Worm (Caenorhabditis elegans) whole organism, late embryonic: ENCODE results near the gene pgp-1.
"Not testable (repeated sequence)": the region's sequence is repeated elsewhere in the genome, so short reads cannot be mapped to it uniquely, and the experiment has no call there.

Experiments used
- K09A11.1 ChIP-seq: sonication (generic microtip); optimal IDR thresholded peaks from 2 replicates; lab custom pipeline; 2017; ENCODE audit warnings: antibody characterized with exemption, mild to moderate bottlenecking, missing genetic modification characterization, missing compliant biosample characterization; ENCODE audit not compliant: insufficient read depth
- T23F11.4 ChIP-seq: fragments of 200-800 bp; sonication (Bioruptor generic); optimal IDR thresholded peaks from 2 replicates; lab custom pipeline; 2018; ENCODE audit warnings: mild to moderate bottlenecking, missing genetic modification characterization, missing compliant biosample characterization
- Y22D7AL.16 ChIP-seq: sonication (generic microtip); optimal IDR thresholded peaks from 2 replicates; lab custom pipeline; 2016; ENCODE audit warnings: missing genetic modification characterization, missing compliant biosample characterization
- ahr-1 ChIP-seq: sonication (generic microtip); optimal IDR thresholded peaks from 2 replicates; lab custom pipeline; 2016; ENCODE audit warnings: missing genetic modification characterization, missing compliant biosample characterization
- ama-1 ChIP-seq: fragments of 150-350 bp; optimal IDR thresholded peaks from 2 replicates; lab custom pipeline; 2014
- ceh-14 ChIP-seq: sonication (generic microtip); optimal IDR thresholded peaks from 2 replicates; lab custom pipeline; 2016; ENCODE audit warnings: missing genotype, missing genetic modification characterization, missing compliant biosample characterization
- ceh-18 ChIP-seq: sonication (generic microtip); optimal IDR thresholded peaks from 2 replicates; lab custom pipeline; 2016; ENCODE audit warnings: missing genetic modification characterization, missing compliant biosample characterization
- ceh-2 ChIP-seq: sonication (generic microtip); optimal IDR thresholded peaks from 2 replicates; lab custom pipeline; 2016; ENCODE audit warnings: missing genotype, missing genetic modification characterization, missing compliant biosample characterization
- ceh-22 ChIP-seq: sonication (generic microtip); optimal IDR thresholded peaks from 2 replicates; lab custom pipeline; 2017; ENCODE audit warnings: missing biosample characterization, missing genetic modification characterization
- ceh-30 ChIP-seq: fragments of 150-350 bp; optimal IDR thresholded peaks from 2 replicates; lab custom pipeline; 2014; ENCODE audit warnings: missing biosample characterization, missing genetic modification characterization
- ceh-34 ChIP-seq: sonication (generic microtip); optimal IDR thresholded peaks from 2 replicates; lab custom pipeline; 2016; ENCODE audit warnings: mild to moderate bottlenecking, missing genetic modification characterization, missing compliant biosample characterization
- ceh-45 ChIP-seq: fragments of 200-800 bp; sonication (Bioruptor generic); IDR thresholded peaks from 2 replicates; pipeline ENCODE4 v1.3.6; 2022; ENCODE audit warnings: missing genetic modification reagents, missing genetic modification characterization, missing compliant biosample characterization
- ceh-48 ChIP-seq: sonication (generic microtip); optimal IDR thresholded peaks from 2 replicates; lab custom pipeline; 2016; ENCODE audit warnings: missing genetic modification characterization, inconsistent platforms, missing compliant biosample characterization
- ceh-9 ChIP-seq: sonication (generic microtip); optimal IDR thresholded peaks from 2 replicates; lab custom pipeline; 2016; ENCODE audit warnings: mild to moderate bottlenecking, missing genetic modification characterization, inconsistent platforms, missing compliant biosample characterization
- elt-2 ChIP-seq: sonication (generic microtip); optimal IDR thresholded peaks from 2 replicates; lab custom pipeline; 2016; ENCODE audit warnings: missing genetic modification reagents, missing genetic modification characterization, missing compliant biosample characterization
- eyg-1 ChIP-seq: sonication (generic microtip); optimal IDR thresholded peaks from 2 replicates; lab custom pipeline; 2016; ENCODE audit warnings: missing genotype, missing genetic modification characterization, missing compliant biosample characterization
- fax-1 ChIP-seq: sonication (generic microtip); optimal IDR thresholded peaks from 2 replicates; lab custom pipeline; 2016; ENCODE audit warnings: missing genotype, missing genetic modification characterization, missing compliant biosample characterization
- gmeb-2 ChIP-seq: sonication (generic microtip); optimal IDR thresholded peaks from 2 replicates; lab custom pipeline; 2016; ENCODE audit warnings: missing genetic modification characterization, inconsistent platforms, missing compliant biosample characterization
- hlh-6 ChIP-seq: sonication (generic microtip); optimal IDR thresholded peaks from 2 replicates; lab custom pipeline; 2016; ENCODE audit warnings: missing genotype, missing genetic modification characterization, missing compliant biosample characterization
- hlh-8 ChIP-seq: sonication (generic microtip); optimal IDR thresholded peaks from 2 replicates; lab custom pipeline; 2016; ENCODE audit warnings: missing genotype, missing genetic modification characterization, missing compliant biosample characterization
- lim-6 ChIP-seq: sonication (generic microtip); optimal IDR thresholded peaks from 2 replicates; lab custom pipeline; 2016; ENCODE audit warnings: missing genetic modification characterization, missing compliant biosample characterization
- madf-2 ChIP-seq: sonication (generic microtip); optimal IDR thresholded peaks from 2 replicates; lab custom pipeline; 2017; ENCODE audit warnings: missing genetic modification characterization, missing compliant biosample characterization
- nhr-232 ChIP-seq: sonication (generic microtip); optimal IDR thresholded peaks from 2 replicates; lab custom pipeline; 2016; ENCODE audit warnings: missing genetic modification characterization, missing compliant biosample characterization
- npax-4 ChIP-seq: sonication (generic microtip); optimal IDR thresholded peaks from 2 replicates; lab custom pipeline; 2016; ENCODE audit warnings: missing genetic modification characterization, missing compliant biosample characterization
- odd-2 ChIP-seq: sonication (generic microtip); optimal IDR thresholded peaks from 2 replicates; lab custom pipeline; 2017; ENCODE audit warnings: antibody characterized with exemption, mild to moderate bottlenecking, missing genetic modification characterization, missing compliant biosample characterization
- pax-1 ChIP-seq: fragments of 150-350 bp; optimal IDR thresholded peaks from 2 replicates; lab custom pipeline; 2014; ENCODE audit warnings: missing biosample characterization, missing genetic modification characterization
- pros-1 ChIP-seq: fragments of 150-350 bp; optimal IDR thresholded peaks from 2 replicates; lab custom pipeline; 2014; ENCODE audit warnings: missing biosample characterization, missing genetic modification reagents, missing genetic modification characterization
- rnt-1 ChIP-seq: sonication (generic microtip); optimal IDR thresholded peaks from 2 replicates; lab custom pipeline; 2016; ENCODE audit warnings: missing genetic modification characterization, missing compliant biosample characterization
- sox-2 ChIP-seq: fragments of 200-800 bp; sonication (Bioruptor generic); IDR thresholded peaks from 2 replicates; pipeline ENCODE4 v1.3.6; 2022; ENCODE audit warnings: missing genetic modification reagents, missing genetic modification characterization, missing compliant biosample characterization
- sox-4 ChIP-seq: sonication (generic microtip); optimal IDR thresholded peaks from 2 replicates; lab custom pipeline; 2017; ENCODE audit warnings: mild to moderate bottlenecking, missing genetic modification characterization, inconsistent platforms, missing compliant biosample characterization
- syd-9 ChIP-seq: sonication (generic microtip); optimal IDR thresholded peaks from 2 replicates; lab custom pipeline; 2016; ENCODE audit warnings: mild to moderate bottlenecking, missing genetic modification characterization, moderate library complexity, missing compliant biosample characterization
- ttx-3 ChIP-seq: sonication (generic microtip); optimal IDR thresholded peaks from 2 replicates; lab custom pipeline; 2016; ENCODE audit warnings: missing genetic modification reagents, missing genetic modification characterization, missing compliant biosample characterization
- unc-3 ChIP-seq, 2 experiments: fragments of 200-800 bp in 1 of 2; sonication (Bioruptor generic) in 1 of 2; sonication (generic microtip) in 1 of 2; conservative IDR thresholded peaks in 1 of 2; optimal IDR thresholded peaks in 1 of 2; 2 replicates each; pipeline versions ENCODE4 v1.3.6 to Lab custom; 2016 to 2022; ENCODE audit warnings: missing compliant biosample characterization in 2 of 2, missing genetic modification characterization in 2 of 2, missing genetic modification reagents in 1 of 2
- unc-55 ChIP-seq: sonication (generic microtip); optimal IDR thresholded peaks from 2 replicates; lab custom pipeline; 2017; ENCODE audit warnings: missing biosample characterization, missing genetic modification reagents, missing genetic modification characterization
- zip-5 ChIP-seq: sonication (generic microtip); optimal IDR thresholded peaks from 2 replicates; lab custom pipeline; 2016; ENCODE audit warnings: missing genetic modification characterization, missing compliant biosample characterization

The pgp-1 gene

DNA sequence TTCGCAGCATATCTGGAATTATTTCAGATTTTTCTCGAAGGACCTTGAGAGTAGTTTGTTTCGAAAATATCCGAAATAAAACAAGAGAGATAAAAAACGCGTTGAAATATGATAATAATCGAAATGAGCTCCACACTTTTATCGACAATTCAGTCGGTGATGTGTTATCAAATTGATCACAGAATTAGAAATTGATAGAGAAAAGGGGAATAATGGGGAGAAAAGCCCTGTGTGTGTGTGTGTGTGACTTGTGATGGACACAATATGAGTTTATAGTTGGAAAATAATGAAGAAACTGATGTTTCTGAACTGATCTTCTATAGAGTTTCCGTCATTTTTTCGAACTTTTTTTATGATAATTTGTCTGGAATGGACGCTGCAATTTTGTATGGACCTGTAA lies at the start of gene pgp-1:
TSS of gene pgp-1 (minus strand) at position 12 of the 400 bp plus-strand sequence.
- TF ChIP-seq elt-2 (tag; lab: Kevin White, UChicago) (peak; percentile 60), eyg-1 (tag; lab: Kevin White, UChicago) (no peak)

DNA sequence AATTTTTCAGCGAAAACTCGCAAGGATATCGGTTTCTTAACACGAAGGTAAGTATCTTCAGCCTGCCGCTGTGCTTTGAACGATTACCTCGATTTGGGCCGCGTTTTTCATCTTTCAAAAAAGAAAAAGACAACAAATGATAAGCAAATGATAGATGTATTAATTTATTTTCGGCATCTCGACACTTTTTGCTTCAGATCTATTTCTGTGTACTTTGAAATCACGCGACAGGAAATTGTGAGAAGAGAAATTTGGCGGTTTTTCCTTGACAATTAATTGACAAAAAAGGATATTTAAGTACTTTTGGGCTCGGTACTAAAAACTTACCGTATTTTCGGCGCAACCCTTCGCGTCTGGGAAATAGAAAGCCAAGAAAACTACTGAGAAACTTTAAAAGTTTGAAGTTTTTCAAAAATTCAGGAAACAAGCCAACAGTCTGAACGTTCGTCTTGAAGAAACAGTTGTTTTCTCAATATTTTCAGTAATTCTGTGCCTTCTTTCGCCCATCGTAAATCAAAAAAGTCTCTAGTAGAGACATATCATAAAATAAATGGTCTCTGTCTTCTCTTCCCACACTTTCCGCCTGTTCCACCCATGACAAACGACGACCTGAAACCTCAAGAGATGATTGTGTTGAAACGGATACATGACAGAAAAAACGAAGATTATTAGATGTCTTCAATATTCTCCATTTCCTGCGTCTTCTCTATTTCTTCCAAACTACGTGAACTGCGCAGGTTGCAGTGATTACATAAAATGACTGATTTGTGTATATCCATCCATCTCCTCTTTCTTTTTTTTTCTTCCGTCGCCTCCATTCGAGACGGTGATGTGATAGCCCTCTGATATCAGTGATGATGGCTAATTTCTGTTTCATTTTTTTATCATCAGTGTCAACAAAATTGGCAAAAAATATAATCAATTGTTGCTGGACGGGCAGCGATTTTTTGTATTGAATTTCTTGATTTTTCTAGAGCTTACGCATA lies 42.2 kb upstream of the pgp-1 start:
- TF ChIP-seq ttx-3 (tag; lab: Kevin White, UChicago), result no peak
- no peak for TF ChIP-seq zip-5 (tag; lab: Kevin White, UChicago)
- no peak for TF ChIP-seq syd-9 (tag; lab: Kevin White, UChicago)
- no peak for TF ChIP-seq hlh-8 (tag; lab: Kevin White, UChicago)
- TF ChIP-seq sox-2, result no peak
- no peak for TF ChIP-seq ama-1 (lab: Kevin White, UChicago)
- TF ChIP-seq ceh-45 (GFP tag; lab: Robert Waterston, UW), result no peak
- TF ChIP-seq odd-2, result no peak
- no peak for TF ChIP-seq npax-4
- TF ChIP-seq ceh-2 (tag; lab: Kevin White, UChicago), result no peak

DNA sequence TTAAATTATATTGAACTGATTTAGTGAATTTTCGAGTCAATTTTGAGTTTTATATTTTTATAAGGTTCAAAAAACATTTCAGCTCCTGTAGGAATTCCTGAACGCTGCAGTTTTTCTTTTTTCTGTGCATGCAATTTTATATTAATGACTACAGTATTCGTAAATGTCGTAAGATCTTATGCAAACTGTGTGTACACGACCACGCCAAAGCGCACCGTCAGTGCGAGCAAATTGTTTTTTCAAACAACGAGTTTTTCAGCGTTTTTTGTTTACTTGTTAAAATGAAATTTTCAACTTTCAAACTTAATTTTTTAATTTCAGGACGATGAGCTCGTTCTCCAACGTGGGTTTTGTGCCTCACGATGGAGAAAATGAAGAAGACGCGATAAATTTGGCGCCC lies 41.2 kb upstream of the pgp-1 start, which contains the start of gene vha-7:
TSS of gene vha-7 (plus strand) at position 326 of the 400 bp plus-strand sequence.
- no peak for TF ChIP-seq odd-2
- TF ChIP-seq ttx-3 (tag; lab: Kevin White, UChicago), result no peak
- no peak for TF ChIP-seq ceh-14 (tag; lab: Kevin White, UChicago)
- no peak for TF ChIP-seq ceh-2 (tag; lab: Kevin White, UChicago)
- TF ChIP-seq ceh-48 (tag; lab: Kevin White, UChicago), result no peak
- no peak for TF ChIP-seq ceh-34 (tag; lab: Kevin White, UChicago)

DNA sequence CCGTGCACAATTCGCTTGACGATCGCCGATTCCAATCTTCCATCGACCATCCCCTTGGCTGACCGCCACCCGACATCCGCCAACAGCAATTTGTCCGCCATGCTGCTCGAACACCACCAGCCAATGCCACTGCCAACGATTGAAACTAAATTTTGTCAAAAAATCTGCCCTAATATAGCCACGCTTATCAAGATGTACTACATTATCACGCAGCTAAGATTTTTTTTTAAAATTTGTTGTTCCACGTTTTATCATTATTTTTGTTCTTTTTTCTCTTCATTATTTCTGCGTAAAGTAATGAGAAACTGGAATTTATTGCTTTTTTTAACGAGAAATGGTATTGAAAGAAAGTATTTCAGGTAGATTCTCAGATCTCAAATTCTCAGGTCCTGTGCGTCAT lies 40.3 kb upstream of the pgp-1 start, which contains the start of gene C26H9A.3:
TSS of gene C26H9A.3 (minus strand) at position 101 of the 400 bp plus-strand sequence.
- TF ChIP-seq unc-3 (GFP tag; conservative IDR thresholded peaks at IDR 0.05; lab: Robert Waterston, UW); unc-3 (tag; optimal IDR thresholded peaks at IDR 0.05; lab: Kevin White, UChicago); ceh-9 (tag; lab: Kevin White, UChicago); odd-2: not testable (repeated sequence)

DNA sequence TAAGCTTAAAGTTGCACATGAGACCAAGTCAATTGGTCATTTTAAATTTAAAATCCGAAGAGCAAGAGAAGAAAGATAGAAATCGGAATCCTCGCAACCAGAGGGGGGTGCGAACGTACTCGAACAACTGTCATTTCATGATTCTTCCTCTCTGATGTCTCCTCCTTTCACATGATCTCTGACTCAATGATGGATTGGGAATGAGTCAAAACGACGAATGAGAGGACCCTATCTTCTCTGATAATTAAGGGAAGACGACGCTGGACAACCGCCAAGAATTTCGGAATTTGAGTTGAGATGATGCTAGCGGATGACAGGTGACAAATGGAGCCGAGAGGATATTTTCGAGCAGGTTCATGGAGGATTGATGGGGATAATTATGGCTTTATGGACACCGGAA lies 38.4 kb upstream of the pgp-1 start:
- no peak for TF ChIP-seq zip-5 (tag; lab: Kevin White, UChicago)
- TF ChIP-seq madf-2 (tag; lab: Kevin White, UChicago), result no peak
- no peak for TF ChIP-seq fax-1 (tag; lab: Kevin White, UChicago)
- TF ChIP-seq ceh-18 (tag; lab: Kevin White, UChicago), result peak; percentile 71
- TF ChIP-seq nhr-232, result no peak
- no peak for TF ChIP-seq ceh-22
- TF ChIP-seq ahr-1 (tag; lab: Kevin White, UChicago), result no peak
- peak; percentile 69 for TF ChIP-seq rnt-1 (tag; lab: Kevin White, UChicago)
- TF ChIP-seq ceh-45 (GFP tag; lab: Robert Waterston, UW), result no peak
- no peak for TF ChIP-seq unc-3 (GFP tag; conservative IDR thresholded peaks at IDR 0.05; lab: Robert Waterston, UW)
- no peak for TF ChIP-seq unc-3 (tag; optimal IDR thresholded peaks at IDR 0.05; lab: Kevin White, UChicago)
- no peak for TF ChIP-seq ceh-30 (tag; lab: Kevin White, UChicago)
- no peak for TF ChIP-seq hlh-6
- TF ChIP-seq pax-1 (tag; lab: Kevin White, UChicago), result no peak
- no peak for TF ChIP-seq pros-1 (tag; lab: Kevin White, UChicago)
- peak; percentile 94 for TF ChIP-seq unc-55 (GFP tag; lab: Kevin White, UChicago)
- no peak for TF ChIP-seq sox-4 (tag; lab: Kevin White, UChicago)
- no peak for TF ChIP-seq gmeb-2 (tag; lab: Kevin White, UChicago)
- TF ChIP-seq T23F11.4 (GFP tag; lab: Kevin White, UChicago), result no peak
- no peak for TF ChIP-seq K09A11.1 (tag; lab: Kevin White, UChicago)
- no peak for TF ChIP-seq Y22D7AL.16 (tag; lab: Kevin White, UChicago)
- TF ChIP-seq lim-6, result no peak
- no peak for TF ChIP-seq ttx-3 (tag; lab: Kevin White, UChicago)
